Fruit fly (Drosophila melanogaster) whole organism, embryonic: ENCODE results near the gene Gem2.

Experiments used
- BtbVII ChIP-seq: fragments of 200-800 bp; sonication (Bioruptor generic); optimal IDR thresholded peaks from 3 replicates; lab custom pipeline; 2017; ENCODE audit warnings: missing biosample characterization, mild to moderate bottlenecking, missing genetic modification characterization
- CG11247 ChIP-seq: fragments of 200-800 bp; sonication (Bioruptor generic); IDR thresholded peaks from 2 replicates; pipeline ENCODE4 v1.3.6; 2022; ENCODE audit warnings: missing biosample characterization, missing genetic modification characterization
- CG11723 ChIP-seq: fragments of 200-800 bp; sonication (Bioruptor generic); optimal IDR thresholded peaks from 2 replicates; lab custom pipeline; 2017; ENCODE audit warnings: missing biosample characterization, mild to moderate bottlenecking, missing genetic modification characterization
- CG12104 ChIP-seq: fragments of 200-800 bp; sonication (Bioruptor generic); optimal IDR thresholded peaks from 3 replicates; lab custom pipeline; 2016; ENCODE audit warnings: missing biosample characterization, missing genetic modification characterization
- CG12236 ChIP-seq: fragments of 200-800 bp; sonication (Bioruptor generic); optimal IDR thresholded peaks from 2 replicates; lab custom pipeline; 2016; ENCODE audit warnings: missing biosample characterization, missing genetic modification characterization
- CG12299 ChIP-seq: fragments of 200-800 bp; sonication (Bioruptor generic); optimal IDR thresholded peaks from 2 replicates; lab custom pipeline; 2018; ENCODE audit warnings: missing biosample characterization, mild to moderate bottlenecking, missing genetic modification characterization
- CG12659 ChIP-seq: fragments of 200-800 bp; sonication (Bioruptor generic); optimal IDR thresholded peaks from 3 replicates; lab custom pipeline; 2017; ENCODE audit warnings: mild to moderate bottlenecking, missing biosample characterization, missing genetic modification reagents, missing genetic modification characterization
- CG15011 ChIP-seq: fragments of 200-800 bp; sonication (Bioruptor generic); optimal IDR thresholded peaks from 3 replicates; lab custom pipeline; 2018; ENCODE audit warnings: missing biosample characterization, mild to moderate bottlenecking, missing genetic modification characterization
- CG1529 ChIP-seq: fragments of 200-800 bp; sonication (Bioruptor generic); optimal IDR thresholded peaks from 3 replicates; lab custom pipeline; 2018; ENCODE audit warnings: missing biosample characterization, missing genetic modification characterization
- CG16779 ChIP-seq: fragments of 200-800 bp; sonication (Bioruptor generic); IDR thresholded peaks from 2 replicates; pipeline ENCODE4 v1.3.6; 2022; ENCODE audit warnings: missing biosample characterization, missing genetic modification characterization
- CG17359 ChIP-seq: fragments of 200-800 bp; sonication (Bioruptor generic); optimal IDR thresholded peaks from 3 replicates; lab custom pipeline; 2018; ENCODE audit warnings: missing biosample characterization, mild to moderate bottlenecking, missing genetic modification characterization, moderate library complexity
- CG2875 ChIP-seq: fragments of 200-800 bp; sonication (Bioruptor generic); optimal IDR thresholded peaks from 2 replicates; lab custom pipeline; 2017; ENCODE audit warnings: missing biosample characterization, mild to moderate bottlenecking, missing genetic modification characterization, missing genetic modification reagents
- CG31365 ChIP-seq: fragments of 200-800 bp; sonication (Bioruptor generic); optimal IDR thresholded peaks from 2 replicates; lab custom pipeline; 2018; ENCODE audit warnings: missing biosample characterization, mild to moderate bottlenecking, missing genetic modification characterization
- CG3847 ChIP-seq: fragments of 200-800 bp; sonication (Bioruptor generic); IDR thresholded peaks from 2 replicates; pipeline ENCODE4 v1.3.6; 2022; ENCODE audit warnings: missing biosample characterization, missing genetic modification characterization
- CG4360 ChIP-seq: fragments of 200-800 bp; sonication (Bioruptor generic); IDR thresholded peaks from 2 replicates; pipeline ENCODE4 v1.3.6; 2022; ENCODE audit warnings: missing biosample characterization, missing genetic modification characterization
- CG43689 ChIP-seq: fragments of 200-800 bp; sonication (Bioruptor generic); IDR thresholded peaks from 2 replicates; pipeline ENCODE4 v1.3.6; 2022; ENCODE audit warnings: missing biosample characterization, missing genetic modification characterization
- CG4707 ChIP-seq: fragments of 200-800 bp; sonication (Bioruptor generic); optimal IDR thresholded peaks from 2 replicates; lab custom pipeline; 2018; ENCODE audit warnings: missing biosample characterization, mild to moderate bottlenecking, missing genetic modification characterization, moderate library complexity
- CG5180 ChIP-seq: fragments of 200-800 bp; sonication (Bioruptor generic); optimal IDR thresholded peaks from 3 replicates; lab custom pipeline; 2017; ENCODE audit warnings: missing biosample characterization, missing genetic modification characterization, mild to moderate bottlenecking, moderate library complexity, missing genetic modification reagents
- CG7928 ChIP-seq: fragments of 200-800 bp; sonication (Bioruptor generic); optimal IDR thresholded peaks from 2 replicates; lab custom pipeline; 2017; ENCODE audit warnings: missing biosample characterization, mild to moderate bottlenecking, missing genetic modification characterization
- CG7987 ChIP-seq: fragments of 200-800 bp; sonication (Bioruptor generic); optimal IDR thresholded peaks from 2 replicates; lab custom pipeline; 2018; ENCODE audit warnings: missing biosample characterization, mild to moderate bottlenecking, missing genetic modification characterization, moderate library complexity
- CG8089 ChIP-seq: fragments of 200-800 bp; sonication (Bioruptor generic); optimal IDR thresholded peaks from 3 replicates; lab custom pipeline; 2016; ENCODE audit warnings: missing biosample characterization, missing genetic modification characterization
- CrebB ChIP-seq: fragments of 200-800 bp; sonication (Bioruptor generic); optimal IDR thresholded peaks from 3 replicates; lab custom pipeline; 2018; ENCODE audit warnings: missing biosample characterization, mild to moderate bottlenecking, missing genetic modification characterization
- Drgx ChIP-seq: fragments of 200-800 bp; sonication (Bioruptor generic); IDR thresholded peaks from 2 replicates; pipeline ENCODE4 v1.3.6; 2022; ENCODE audit warnings: missing biosample characterization, missing genetic modification characterization
- Med ChIP-seq: fragments of 200-800 bp; sonication (Bioruptor generic); peaks from one replicate; lab custom pipeline; 2016; ENCODE audit warnings: missing biosample characterization, missing genetic modification characterization, mild to moderate bottlenecking, inconsistent platforms, moderate library complexity
- Mrtf ChIP-seq: fragments of 200-800 bp; sonication (Bioruptor generic); IDR thresholded peaks from 3 replicates; pipeline ENCODE4 v1.3.6; 2022; ENCODE audit warnings: missing biosample characterization, missing genetic modification characterization
- Rfx ChIP-seq: fragments of 200-800 bp; sonication (Bioruptor generic); IDR thresholded peaks from 2 replicates; pipeline ENCODE4 v1.3.6; 2022; ENCODE audit warnings: missing biosample characterization, missing genetic modification characterization
- Rx ChIP-seq: fragments of 200-800 bp; sonication (Bioruptor generic); IDR thresholded peaks from 2 replicates; pipeline ENCODE4 v1.3.6; 2022; ENCODE audit warnings: missing biosample characterization, missing genetic modification characterization
- Sox100B ChIP-seq: fragments of 200-800 bp; sonication (Bioruptor generic); optimal IDR thresholded peaks from 3 replicates; lab custom pipeline; 2018; ENCODE audit warnings: missing biosample characterization, mild to moderate bottlenecking, missing genetic modification characterization
- al ChIP-seq: fragments of 200-800 bp; sonication (Bioruptor generic); IDR thresholded peaks from 2 replicates; pipeline ENCODE4 v1.3.6; 2022; ENCODE audit warnings: missing biosample characterization, missing genetic modification characterization
- bsh ChIP-seq, 2 experiments: fragments of 200-800 bp; sonication (Bioruptor generic); optimal IDR thresholded peaks; 2 replicates each; lab custom pipeline; 2017 to 2018; ENCODE audit warnings: mild to moderate bottlenecking in 2 of 2, missing biosample characterization in 2 of 2, missing genetic modification characterization in 2 of 2, moderate library complexity in 1 of 2
- chinmo ChIP-seq: fragments of 200-800 bp; sonication (Bioruptor generic); IDR thresholded peaks from 4 replicates; pipeline ENCODE4 v1.3.6; 2022; ENCODE audit warnings: missing biosample characterization, missing genetic modification characterization; ENCODE audit not compliant: partially characterized antibody
- croc ChIP-seq: fragments of 200-800 bp; sonication (Bioruptor generic); conservative IDR thresholded peaks from 3 replicates; pipeline ENCODE4 v1.3.6; 2022; ENCODE audit warnings: missing biosample characterization, missing genetic modification characterization
- crp ChIP-seq, 2 experiments: fragments of 200-800 bp; sonication (Bioruptor generic); optimal IDR thresholded peaks; 2 replicates in 1 of 2; 3 replicates in 1 of 2; lab custom pipeline; 2017; ENCODE audit warnings: missing biosample characterization in 2 of 2, missing genetic modification characterization in 2 of 2, mild to moderate bottlenecking in 1 of 2, moderate library complexity in 1 of 2
- da ChIP-seq: fragments of 200-800 bp; sonication (Bioruptor generic); optimal IDR thresholded peaks from 2 replicates; lab custom pipeline; 2016; ENCODE audit warnings: missing biosample characterization, missing genetic modification characterization
- dmrt99B ChIP-seq: fragments of 200-800 bp; sonication (Bioruptor generic); optimal IDR thresholded peaks from 2 replicates; lab custom pipeline; 2018; ENCODE audit warnings: missing biosample characterization, mild to moderate bottlenecking, missing genetic modification characterization, moderate library complexity
- ems ChIP-seq: fragments of 200-800 bp; sonication (Bioruptor generic); optimal IDR thresholded peaks from 3 replicates; lab custom pipeline; 2016; ENCODE audit warnings: missing biosample characterization, missing genetic modification characterization
- ewg ChIP-seq: fragments of 200-800 bp; sonication (Bioruptor generic); optimal IDR thresholded peaks from 3 replicates; lab custom pipeline; 2017; ENCODE audit warnings: mild to moderate bottlenecking, missing biosample characterization, missing genetic modification reagents, missing genetic modification characterization
- gce ChIP-seq: fragments of 200-800 bp; sonication (Bioruptor generic); IDR thresholded peaks from 3 replicates; pipeline ENCODE4 v1.3.6; 2022; ENCODE audit warnings: missing biosample characterization, missing genetic modification characterization
- hb ChIP-seq: fragments of 200-800 bp; sonication (Bioruptor generic); IDR thresholded peaks from 3 replicates; pipeline ENCODE4 v1.3.6; 2022; ENCODE audit warnings: missing biosample characterization, missing genetic modification characterization; ENCODE audit not compliant: partially characterized antibody
- jigr1 ChIP-seq: fragments of 200-800 bp; sonication (Bioruptor generic); IDR thresholded peaks from 3 replicates; pipeline ENCODE4 v1.3.6; 2022; ENCODE audit warnings: missing biosample characterization, missing genetic modification characterization
- kay ChIP-seq: fragments of 200-800 bp; sonication (Bioruptor generic); optimal IDR thresholded peaks from 2 replicates; lab custom pipeline; 2016; ENCODE audit warnings: missing biosample characterization, missing genetic modification characterization
- nau ChIP-seq: fragments of 200-800 bp; sonication (Bioruptor generic); optimal IDR thresholded peaks from 3 replicates; lab custom pipeline; 2017; ENCODE audit warnings: missing biosample characterization, mild to moderate bottlenecking, missing genetic modification characterization, missing genetic modification reagents
- org-1 ChIP-seq: fragments of 200-800 bp; sonication (Bioruptor generic); optimal IDR thresholded peaks from 2 replicates; lab custom pipeline; 2017; ENCODE audit warnings: missing biosample characterization, missing genetic modification characterization
- otp ChIP-seq: fragments of 200-800 bp; sonication (Bioruptor generic); IDR thresholded peaks from 3 replicates; pipeline ENCODE4, ENCODE4 v1.3.6; 2022; ENCODE audit warnings: missing biosample characterization, missing genetic modification characterization
- sd ChIP-seq: fragments of 200-800 bp; sonication (Bioruptor generic); optimal IDR thresholded peaks from 3 replicates; lab custom pipeline; 2018; ENCODE audit warnings: missing biosample characterization, mild to moderate bottlenecking, missing genetic modification characterization, moderate library complexity
- stc ChIP-seq: fragments of 200-800 bp; sonication (Bioruptor generic); IDR thresholded peaks from 2 replicates; pipeline ENCODE4 v1.3.6; 2022; ENCODE audit warnings: missing biosample characterization, missing genetic modification characterization
- vnd ChIP-seq: fragments of 200-800 bp; sonication (Bioruptor generic); IDR thresholded peaks from 3 replicates; pipeline ENCODE4 v1.3.6; 2022; ENCODE audit warnings: missing biosample characterization, missing genetic modification characterization; ENCODE audit not compliant: partially characterized antibody
- zf30C ChIP-seq: fragments of 200-800 bp; sonication (Bioruptor generic); optimal IDR thresholded peaks from 3 replicates; lab custom pipeline; 2018; ENCODE audit warnings: missing biosample characterization, mild to moderate bottlenecking, missing genetic modification characterization

Gem2 gene

DNA sequence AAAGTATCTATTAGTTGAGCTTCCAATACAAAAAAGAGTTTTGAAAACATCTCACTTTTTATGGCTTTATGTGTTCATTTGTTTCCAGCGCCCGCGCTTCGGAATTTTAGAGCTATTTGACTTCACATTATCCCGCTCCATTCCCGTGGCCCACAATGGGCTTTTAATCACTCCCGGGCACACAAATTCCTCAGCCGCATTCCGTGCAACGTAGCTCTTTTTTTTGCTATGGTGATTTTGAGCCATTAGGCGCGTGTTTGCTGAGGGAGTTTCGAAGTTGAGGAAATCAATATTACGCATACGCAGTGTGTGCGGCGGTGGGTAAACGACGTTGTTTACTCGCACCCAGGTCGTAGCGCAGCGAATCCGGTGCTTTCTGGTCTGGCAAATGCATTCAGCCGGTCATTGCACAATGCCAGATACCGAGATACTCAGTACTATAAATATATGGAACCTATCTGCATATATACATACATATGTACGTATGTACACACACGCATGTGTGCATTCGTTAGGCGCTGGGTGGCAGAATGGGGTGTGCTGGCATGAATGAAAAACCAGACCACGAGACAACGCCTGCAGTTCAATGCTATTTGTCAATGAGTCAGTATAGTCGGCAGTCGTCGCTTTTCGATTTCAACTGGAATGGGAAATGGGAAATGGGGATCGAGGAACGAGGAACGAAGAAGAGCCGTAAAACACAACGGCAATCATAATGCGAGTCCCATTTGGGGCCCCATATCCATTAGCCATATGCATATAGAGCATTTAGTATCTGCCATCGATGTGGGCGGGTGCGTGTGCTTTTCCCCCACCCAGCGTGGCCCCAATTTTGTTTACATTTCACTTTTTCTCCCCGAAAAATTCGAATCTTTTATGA is 26.9 kb downstream of the Gem2 start (continued):
- no peak for TF ChIP-seq ems (GFP tag; lab: Kevin White, UChicago)
- TF ChIP-seq CG7928 (GFP tag; lab: Kevin White, UChicago), result no peak
- no peak for TF ChIP-seq CG12236
- no peak for TF ChIP-seq croc (GFP tag; lab: Robert Waterston, UW)
- TF ChIP-seq zf30C (GFP tag; lab: Kevin White, UChicago), result no peak
- no peak for TF ChIP-seq BtbVII (GFP tag; lab: Kevin White, UChicago)
- no peak for TF ChIP-seq jigr1 (GFP tag; lab: Robert Waterston, UW)
- TF ChIP-seq CG12299, result no peak
- TF ChIP-seq CG16779, result no peak
- TF ChIP-seq Rfx (GFP tag; lab: Robert Waterston, UW), result 0 out of 2 replicates have a peak, but pooled peaks have one; percentile 6
- TF ChIP-seq al (GFP tag; lab: Robert Waterston, UW), result no peak
- no peak for TF ChIP-seq CG12104 (GFP tag; lab: Kevin White, UChicago)
- TF ChIP-seq gce (GFP tag; lab: Robert Waterston, UW), result 0 out of 3 replicates have a peak, but pooled peaks have one; percentile 53
- TF ChIP-seq CG5180 (GFP tag; lab: Kevin White, UChicago), result peak; percentile 58
- TF ChIP-seq kay (GFP tag; lab: Kevin White, UChicago), result peak; percentile 19
- TF ChIP-seq ewg, result peak; percentile 37
- TF ChIP-seq bsh (GFP tag; optimal IDR thresholded peaks at IDR 0.05; lab: Kevin White, UChicago), result peak in 1 of 2 experiments; percentile 7
- TF ChIP-seq nau (GFP tag; lab: Kevin White, UChicago), result peak; percentile 7
- TF ChIP-seq CG4360 (GFP tag; lab: Robert Waterston, UW), result no peak
- TF ChIP-seq crp (GFP tag; optimal IDR thresholded peaks at IDR 0.05; lab: Kevin White, UChicago), result no peak
- TF ChIP-seq CG8089, result no peak
- TF ChIP-seq Med (GFP tag; lab: Kevin White, UChicago), result peak; percentile 75
- TF ChIP-seq org-1 (GFP tag; lab: Kevin White, UChicago), result no peak
- TF ChIP-seq stc (GFP tag; lab: Robert Waterston, UW), result peak; percentile 7; the same call in 1 of the 2 replicates
- no peak for TF ChIP-seq CG15011 (GFP tag; lab: Kevin White, UChicago)
- TF ChIP-seq dmrt99B (tag; lab: Kevin White, UChicago), result peak; percentile 20
- no peak for TF ChIP-seq vnd (GFP tag; lab: Robert Waterston, UW)
- TF ChIP-seq CrebB (tag; lab: Kevin White, UChicago), result no peak
- no peak for TF ChIP-seq CG31365 (tag; lab: Kevin White, UChicago)
- no peak for TF ChIP-seq otp (GFP tag; lab: Robert Waterston, UW)
- 0 out of 4 replicates have a peak, but pooled peaks have one; percentile 28 for TF ChIP-seq chinmo (GFP tag; lab: Robert Waterston, UW)
- TF ChIP-seq CG17359 (tag; lab: Kevin White, UChicago), result peak; percentile 53
- peak; percentile 41 for TF ChIP-seq CG2875 (GFP tag; lab: Kevin White, UChicago)
- TF ChIP-seq Rx (GFP tag; lab: Robert Waterston, UW), result no peak
- TF ChIP-seq CG43689 (GFP tag; lab: Robert Waterston, UW), result 0 out of 2 replicates have a peak, but pooled peaks have one; percentile 17
- TF ChIP-seq Mrtf (GFP tag; lab: Robert Waterston, UW), result 0 out of 3 replicates have a peak, but pooled peaks have one; percentile 46
- TF ChIP-seq CG1529, result peak; percentile 36
- TF ChIP-seq CG7987 (GFP tag; lab: Kevin White, UChicago), result peak; percentile 23
- no peak for TF ChIP-seq da
- peak; percentile 30 for TF ChIP-seq Sox100B (GFP tag; lab: Kevin White, UChicago)
- TF ChIP-seq sd (tag; lab: Kevin White, UChicago), result peak; percentile 94
- 0 out of 2 replicates have a peak, but pooled peaks have one; percentile 23 for TF ChIP-seq CG11247
- no peak for TF ChIP-seq hb (GFP tag; lab: Robert Waterston, UW)
- TF ChIP-seq CG4707, result peak; percentile 10
- TF ChIP-seq CG12659, result no peak
- 0 out of 2 replicates have a peak, but pooled peaks have one; percentile 13 for TF ChIP-seq CG3847 (GFP tag; lab: Robert Waterston, UW)
- peak; percentile 49; the same call in 1 of the 2 replicates for TF ChIP-seq Drgx (GFP tag; lab: Robert Waterston, UW)
- TF ChIP-seq CG11723 (GFP tag; lab: Kevin White, UChicago), result peak; percentile 31
